Worm (Caenorhabditis elegans) whole organism, L1 larva: Measurements from ENCODE around the gene ZK688.12.

ENCODE experiments used
- aly-2 ChIP-seq: fragments of 150-350 bp; optimal IDR thresholded peaks from 2 replicates; lab custom pipeline; 2014; ENCODE audit warnings: missing biosample characterization, missing genetic modification characterization
- ama-1 ChIP-seq: fragments of 150-350 bp; optimal IDR thresholded peaks from 2 replicates; lab custom pipeline; 2014
- blmp-1 ChIP-seq: fragments of 150-350 bp; optimal IDR thresholded peaks from 2 replicates; lab custom pipeline; 2014; ENCODE audit warnings: missing biosample characterization, missing genetic modification characterization
- ceh-63 ChIP-seq: fragments of 200-800 bp; sonication (Bioruptor generic); optimal IDR thresholded peaks from 2 replicates; lab custom pipeline; 2018; ENCODE audit warnings: mild to moderate bottlenecking, missing genetic modification characterization, missing compliant biosample characterization
- ceh-8 ChIP-seq: fragments of 200-800 bp; sonication (Bioruptor generic); optimal IDR thresholded peaks from 2 replicates; lab custom pipeline; 2018; ENCODE audit warnings: mild to moderate bottlenecking, missing genetic modification characterization, moderate library complexity, missing compliant biosample characterization
- ceh-88 ChIP-seq: fragments of 200-800 bp; sonication (Bioruptor generic); IDR thresholded peaks from 2 replicates; pipeline ENCODE4 v1.3.6; 2022; ENCODE audit warnings: missing genetic modification characterization, missing compliant biosample characterization
- ceh-90 ChIP-seq: sonication (generic microtip); optimal IDR thresholded peaks from 2 replicates; lab custom pipeline; 2016; ENCODE audit warnings: missing genetic modification characterization, missing compliant biosample characterization
- ces-1 ChIP-seq: fragments of 150-350 bp; optimal IDR thresholded peaks from 2 replicates; lab custom pipeline; 2014; ENCODE audit warnings: missing biosample characterization, missing genetic modification reagents, missing genetic modification characterization
- dsc-1 ChIP-seq: sonication (generic microtip); optimal IDR thresholded peaks from 2 replicates; lab custom pipeline; 2016; ENCODE audit warnings: mild to moderate bottlenecking, missing genetic modification characterization, missing compliant biosample characterization
- efl-1 ChIP-seq, 4 experiments: fragments of 150-350 bp; optimal IDR thresholded peaks in 3 of 4; peaks in 1 of 4; 1 replicate in 1 of 4; 2 replicates in 3 of 4; lab custom pipeline; 2014; ENCODE audit warnings: missing biosample characterization in 2 of 4, missing genetic modification characterization in 2 of 4, missing genetic modification reagents in 2 of 4
- efl-3 ChIP-seq: fragments of 200-800 bp; sonication (Bioruptor generic); optimal IDR thresholded peaks from 2 replicates; lab custom pipeline; 2018; ENCODE audit warnings: mild to moderate bottlenecking, missing genetic modification characterization, missing compliant biosample characterization
- egl-27 ChIP-seq, 2 experiments: fragments of 150-350 bp in 1 of 2; sonication (generic microtip); optimal IDR thresholded peaks; 3 replicates each; lab custom pipeline; 2017 to 2018; ENCODE audit warnings: missing biosample characterization in 2 of 2, missing genetic modification characterization in 2 of 2, missing genetic modification reagents in 2 of 2
- elt-2 ChIP-seq: sonication (generic microtip); optimal IDR thresholded peaks from 2 replicates; lab custom pipeline; 2016; ENCODE audit warnings: missing genetic modification characterization, mild to moderate bottlenecking, inconsistent platforms, missing compliant biosample characterization, missing genetic modification reagents
- elt-3 ChIP-seq, 6 experiments: fragments of 150-350 bp in 1 of 6; sonication (generic microtip); optimal IDR thresholded peaks; 2 replicates each; lab custom pipeline; 2017 to 2018; ENCODE audit warnings: missing biosample characterization in 6 of 6, missing genetic modification characterization in 6 of 6, inconsistent platforms in 1 of 6
- ets-5 ChIP-seq: fragments of 200-800 bp; sonication (Bioruptor generic); IDR thresholded peaks from 2 replicates; pipeline ENCODE4 v1.3.6; 2022; ENCODE audit warnings: missing genetic modification characterization, missing compliant biosample characterization
- fkh-4 ChIP-seq: sonication (generic microtip); optimal IDR thresholded peaks from 2 replicates; lab custom pipeline; 2016; ENCODE audit warnings: missing compliant biosample characterization, missing genetic modification characterization, borderline replicate concordance
- fkh-8 ChIP-seq: sonication (generic microtip); optimal IDR thresholded peaks from 2 replicates; lab custom pipeline; 2016; ENCODE audit warnings: mild to moderate bottlenecking, missing genetic modification characterization, missing compliant biosample characterization
- fos-1 ChIP-seq: fragments of 150-350 bp; optimal IDR thresholded peaks from 2 replicates; lab custom pipeline; 2014; ENCODE audit warnings: missing biosample characterization, missing genetic modification characterization
- hlh-17 ChIP-seq: fragments of 200-800 bp; sonication (Bioruptor generic); optimal IDR thresholded peaks from 2 replicates; lab custom pipeline; 2018; ENCODE audit warnings: missing genetic modification characterization, mild to moderate bottlenecking, missing compliant biosample characterization, moderate library complexity, borderline replicate concordance
- hlh-4 ChIP-seq: sonication (generic microtip); optimal IDR thresholded peaks from 2 replicates; lab custom pipeline; 2016; ENCODE audit warnings: mild to moderate bottlenecking, missing genetic modification characterization, missing compliant biosample characterization
- lin-14 ChIP-seq: fragments of 200-800 bp; sonication (Bioruptor generic); optimal IDR thresholded peaks from 2 replicates; lab custom pipeline; 2018; ENCODE audit warnings: mild to moderate bottlenecking, missing genetic modification characterization, moderate library complexity, missing compliant biosample characterization
- lsy-2 ChIP-seq, 2 experiments: fragments of 150-350 bp; optimal IDR thresholded peaks; 2 replicates each; lab custom pipeline; 2014; ENCODE audit warnings: missing biosample characterization in 2 of 2, missing genetic modification characterization in 2 of 2
- mep-1 ChIP-seq: fragments of 150-350 bp; optimal IDR thresholded peaks from 2 replicates; lab custom pipeline; 2014; ENCODE audit warnings: missing biosample characterization, missing genetic modification characterization
- nhr-12 ChIP-seq: sonication (generic microtip); optimal IDR thresholded peaks from 2 replicates; lab custom pipeline; 2017; ENCODE audit warnings: missing biosample characterization, missing genetic modification characterization
- nhr-20 ChIP-seq: sonication (generic microtip); optimal IDR thresholded peaks from 2 replicates; lab custom pipeline; 2016; ENCODE audit warnings: mild to moderate bottlenecking, missing genetic modification characterization, missing compliant biosample characterization
- nhr-237 ChIP-seq: fragments of 150-350 bp; optimal IDR thresholded peaks from 2 replicates; lab custom pipeline; 2014; ENCODE audit warnings: missing biosample characterization, missing genetic modification characterization
- nhr-28 ChIP-seq: fragments of 150-350 bp; optimal IDR thresholded peaks from 2 replicates; lab custom pipeline; 2014; ENCODE audit warnings: missing biosample characterization, missing genetic modification characterization
- nhr-71 ChIP-seq: sonication (generic microtip); optimal IDR thresholded peaks from 2 replicates; lab custom pipeline; 2016; ENCODE audit warnings: mild to moderate bottlenecking, missing genetic modification characterization, moderate library complexity, missing compliant biosample characterization
- nhr-76 ChIP-seq: sonication (generic microtip); optimal IDR thresholded peaks from 2 replicates; lab custom pipeline; 2017; ENCODE audit warnings: missing biosample characterization, missing genetic modification characterization
- nhr-77 ChIP-seq: fragments of 150-350 bp; optimal IDR thresholded peaks from 2 replicates; lab custom pipeline; 2014; ENCODE audit warnings: missing biosample characterization, missing genetic modification characterization
- nhr-85 ChIP-seq: sonication (generic microtip); peaks from one replicate; lab custom pipeline; 2016; ENCODE audit warnings: missing genetic modification characterization, inconsistent platforms, missing compliant biosample characterization
- pax-3 ChIP-seq: fragments of 200-800 bp; sonication (Bioruptor generic); optimal IDR thresholded peaks from 2 replicates; lab custom pipeline; 2018; ENCODE audit warnings: mild to moderate bottlenecking, missing genetic modification characterization, moderate library complexity, missing compliant biosample characterization
- rnt-1 ChIP-seq: sonication (generic microtip); optimal IDR thresholded peaks from 2 replicates; lab custom pipeline; 2016; ENCODE audit warnings: mild to moderate bottlenecking, missing genetic modification characterization, moderate library complexity, missing compliant biosample characterization
- skn-1 ChIP-seq: fragments of 150-350 bp; optimal IDR thresholded peaks from 2 replicates; lab custom pipeline; 2014; ENCODE audit warnings: missing biosample characterization, missing genetic modification characterization
- snpc-4 ChIP-seq: fragments of 150-350 bp; optimal IDR thresholded peaks from 2 replicates; lab custom pipeline; 2014; ENCODE audit warnings: missing biosample characterization, missing genetic modification characterization
- snu-23 ChIP-seq: sonication (generic microtip); optimal IDR thresholded peaks from 2 replicates; lab custom pipeline; 2016; ENCODE audit warnings: missing genetic modification characterization, missing compliant biosample characterization
- sup-37 ChIP-seq: fragments of 200-800 bp; sonication (Bioruptor generic); optimal IDR thresholded peaks from 2 replicates; lab custom pipeline; 2018; ENCODE audit warnings: mild to moderate bottlenecking, missing genetic modification characterization, missing compliant biosample characterization
- tbx-2 ChIP-seq: sonication (generic microtip); optimal IDR thresholded peaks from 2 replicates; lab custom pipeline; 2016; ENCODE audit warnings: missing genetic modification characterization, missing compliant biosample characterization
- unc-130 ChIP-seq: fragments of 150-350 bp; optimal IDR thresholded peaks from 2 replicates; lab custom pipeline; 2017; ENCODE audit warnings: missing biosample characterization, missing genetic modification characterization, inconsistent platforms
- unc-62 ChIP-seq: fragments of 150-350 bp; optimal IDR thresholded peaks from 2 replicates; lab custom pipeline; 2014; ENCODE audit warnings: missing biosample characterization, missing genetic modification reagents, missing genetic modification characterization
- vab-15 ChIP-seq: sonication (generic microtip); optimal IDR thresholded peaks from 2 replicates; lab custom pipeline; 2017; ENCODE audit warnings: missing genotype, mild to moderate bottlenecking, missing genetic modification characterization, missing compliant biosample characterization
- ztf-11 ChIP-seq, 2 experiments: sonication (generic microtip); optimal IDR thresholded peaks; 2 replicates each; lab custom pipeline; 2016 to 2017; ENCODE audit warnings: missing genetic modification characterization in 2 of 2, missing biosample characterization in 1 of 2, missing compliant biosample characterization in 1 of 2
- ztf-4 ChIP-seq: fragments of 150-350 bp; optimal IDR thresholded peaks from 2 replicates; lab custom pipeline; 2014; ENCODE audit warnings: missing biosample characterization, missing genetic modification characterization

The ZK688.12 gene

ce11 chrIII:7880132-7880715 is 33.2 kb downstream of the ZK688.12 start (continued):
- TF ChIP-seq mep-1 = no peak
- no peak for TF ChIP-seq aly-2 (tag; lab: Kevin White, UChicago)
- no peak for TF ChIP-seq hlh-17 (GFP tag; lab: Kevin White, UChicago)
- no peak for TF ChIP-seq ceh-90 (tag; lab: Kevin White, UChicago)
- no peak for TF ChIP-seq ztf-4 (tag; lab: Kevin White, UChicago)
- TF ChIP-seq rnt-1 (tag; lab: Kevin White, UChicago) = peak; percentile 53
- peak; percentile 50 for TF ChIP-seq dsc-1

- TF ChIP-seq elt-2 (no peak), sup-37 (GFP tag; lab: Kevin White, UChicago) (no peak), aly-2 (tag; lab: Kevin White, UChicago) (no peak), fos-1 (tag; lab: Kevin White, UChicago) (no peak), ets-5 (GFP tag; lab: Robert Waterston, UW) (no peak), dsc-1 (peak; percentile 87), unc-62 (GFP tag; lab: Kevin White, UChicago) (no peak), ceh-63 (GFP tag; lab: Kevin White, UChicago) (no peak), nhr-77 (tag; lab: Kevin White, UChicago) (no peak), efl-1 (optimal IDR thresholded peaks at IDR 0.05; lab: Kevin White, UChicago) (no peak), efl-1 (GFP tag; optimal IDR thresholded peaks at IDR 0.05 in 1 of 2; lab: Kevin White, UChicago) (no peak), fkh-4 (tag; lab: Kevin White, UChicago) (peak; percentile 59), nhr-12 (tag; lab: Kevin White, UChicago) (no peak), unc-130 (no peak), hlh-4 (tag; lab: Kevin White, UChicago) (no peak), fkh-8 (tag; lab: Kevin White, UChicago) (no peak), ceh-88 (no peak), tbx-2 (no peak)
These were observed 34.5 kb downstream of the ZK688.12 start, which contains the start of gene sup-18 for ce11 chrIII:7878852-7879329. Gene sup-18 (minus strand): TSS chrIII:7878902.

ce11 chrIII:7877090-7877489 is 36.3 kb downstream of the ZK688.12 start:
- no peak for TF ChIP-seq ceh-8 (GFP tag; lab: Kevin White, UChicago)
- no peak for TF ChIP-seq nhr-76 (tag; lab: Kevin White, UChicago)
- no peak for TF ChIP-seq snpc-4 (tag; lab: Kevin White, UChicago)
- TF ChIP-seq hlh-17 (GFP tag; lab: Kevin White, UChicago) = no peak
- no peak for TF ChIP-seq efl-1 (optimal IDR thresholded peaks at IDR 0.05; lab: Kevin White, UChicago)
- no peak for TF ChIP-seq efl-1 (GFP tag; optimal IDR thresholded peaks at IDR 0.05 in 1 of 2; lab: Kevin White, UChicago)
- no peak for TF ChIP-seq ztf-11 (tag; optimal IDR thresholded peaks at IDR 0.05; lab: Kevin White, UChicago)
- no peak for TF ChIP-seq fos-1 (tag; lab: Kevin White, UChicago)
- TF ChIP-seq nhr-28 (tag; lab: Kevin White, UChicago) = no peak

ce11 chrIII:7873481-7873880 is 39.9 kb downstream of the ZK688.12 start, which contains the start of gene tyr-1:
Gene tyr-1 (plus strand): TSS chrIII:7873781.
- no peak for TF ChIP-seq efl-1 (optimal IDR thresholded peaks at IDR 0.05; lab: Kevin White, UChicago)
- peak in 1 of 2 experiments; percentile 17 for TF ChIP-seq efl-1 (GFP tag; optimal IDR thresholded peaks at IDR 0.05 in 1 of 2; lab: Kevin White, UChicago)
- TF ChIP-seq unc-62 (GFP tag; lab: Kevin White, UChicago) = no peak

- TF ChIP-seq elt-3 (tag; optimal IDR thresholded peaks at IDR 0.05; lab: Kevin White, UChicago) (peak in 1 of 6 experiments; percentile 73), nhr-237 (tag; lab: Kevin White, UChicago) (no peak), ces-1 (GFP tag; lab: Kevin White, UChicago) (no peak), blmp-1 (tag; lab: Kevin White, UChicago) (peak; percentile 63), nhr-71 (tag; lab: Kevin White, UChicago) (peak; percentile 36), skn-1 (tag; lab: Kevin White, UChicago) (no peak), vab-15 (tag; lab: Kevin White, UChicago) (peak; percentile 14), snu-23 (GFP tag; lab: Kevin White, UChicago) (peak; percentile 8), ama-1 (lab: Kevin White, UChicago) (no peak), nhr-85 (peak; percentile 86), pax-3 (no peak), nhr-20 (tag; lab: Kevin White, UChicago) (peak; percentile 39), lin-14 (GFP tag; lab: Kevin White, UChicago) (peak; percentile 64), egl-27 (tag; optimal IDR thresholded peaks at IDR 0.05; lab: Kevin White, UChicago) (no peak), mep-1 (peak; percentile 53), efl-3 (no peak), lsy-2 (tag; optimal IDR thresholded peaks at IDR 0.05; lab: Kevin White, UChicago) (peak in 1 of 2 experiments; percentile 16)
These were observed 40.6 kb downstream of the ZK688.12 start for ce11 chrIII:7872776-7873175.
